Fruit fly (Drosophila melanogaster): ENCODE results near the gene CG6983.

The CG6983 gene

DNA sequence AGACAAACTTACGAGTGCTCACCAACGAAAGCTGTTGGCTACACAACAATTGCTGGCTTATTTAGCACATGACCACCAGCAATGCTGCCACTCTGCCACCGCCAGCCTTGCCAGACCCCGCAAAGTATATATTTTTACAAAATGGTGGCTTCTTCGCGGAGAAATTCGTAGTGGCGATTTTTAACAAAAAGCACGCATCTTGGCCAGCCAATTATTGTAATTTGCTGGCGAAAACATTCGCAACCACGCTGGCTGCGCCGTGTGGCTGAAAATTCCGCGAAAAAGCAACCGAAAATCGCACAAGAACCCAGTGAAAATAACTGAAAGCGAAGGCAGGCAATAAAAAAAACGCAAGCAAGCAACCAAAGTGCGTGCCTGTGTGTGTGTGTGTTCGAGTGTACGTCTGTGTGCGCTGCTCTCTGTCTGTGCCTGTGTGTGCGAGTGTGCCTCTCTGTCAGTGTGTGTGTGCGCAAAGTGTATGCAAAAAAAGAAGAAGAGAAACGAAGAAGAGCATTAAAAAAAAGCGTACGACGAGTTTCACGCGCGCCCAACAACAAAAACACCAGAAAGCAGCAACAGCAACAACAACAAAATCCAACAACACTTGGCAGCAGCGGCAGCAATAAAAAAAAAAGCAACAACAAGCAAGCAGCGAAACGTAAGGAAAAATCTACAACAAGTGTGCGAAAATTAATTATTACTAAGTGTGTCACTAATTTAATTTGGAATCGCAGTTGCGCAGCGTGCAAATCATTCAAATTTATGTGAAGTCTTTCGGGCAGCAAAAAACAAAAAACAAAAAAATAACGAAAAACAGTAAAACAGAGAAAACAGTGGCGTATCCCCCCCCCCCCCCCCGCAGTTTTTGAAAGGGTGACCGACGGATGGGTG lies 868 bp upstream of the CG6983 start, which contains the start of gene Gug (continued):
- no peak for TF ChIP-seq Vsx2 (GFP tag; optimal IDR thresholded peaks at IDR 0.05; ENCODE audit: partially characterized antibody)
- TF ChIP-seq Hr83 (GFP tag; optimal IDR thresholded peaks at IDR 0.05; ENCODE audit: poor library complexity, severe bottlenecking) = peak; percentile 3
- TF ChIP-seq CG9705 (GFP tag; optimal IDR thresholded peaks at IDR 0.05) = peak; percentile 6
- TF ChIP-seq HLH106 (tag; optimal IDR thresholded peaks at IDR 0.05) = no peak
- no peak for TF ChIP-seq CG32264 (GFP tag; optimal IDR thresholded peaks at IDR 0.05)
- TF ChIP-seq dsf (GFP tag; optimal IDR thresholded peaks at IDR 0.05; ENCODE audit: borderline replicate concordance) = no peak
- no peak for TF ChIP-seq Hnf4 (GFP tag; optimal IDR thresholded peaks at IDR 0.05)
- TF ChIP-seq tai (GFP tag; optimal IDR thresholded peaks at IDR 0.05) = no peak
- TF ChIP-seq sv (GFP tag; optimal IDR thresholded peaks at IDR 0.05) = no peak

dm6 chr3L:8448517-8448889 lies 674 bp downstream of the CG6983 start:
- TF ChIP-seq h (GFP tag; optimal IDR thresholded peaks at IDR 0.05) (peak; percentile 58), psq (GFP tag; optimal IDR thresholded peaks at IDR 0.05) (peak; percentile 0), woc (GFP tag; optimal IDR thresholded peaks at IDR 0.05) (no peak), rgr (GFP tag; optimal IDR thresholded peaks at IDR 0.05) (peak; percentile 25), OdsH (GFP tag; optimal IDR thresholded peaks at IDR 0.05) (peak; percentile 21), fru (GFP tag; optimal IDR thresholded peaks at IDR 0.05) (peak; percentile 59), Sp1 (GFP tag; optimal IDR thresholded peaks at IDR 0.05) (no peak), Mio (GFP tag; optimal IDR thresholded peaks at IDR 0.05) (no peak), foxo (GFP tag; optimal IDR thresholded peaks at IDR 0.05) (peak in 1 of 2 experiments; percentile 65), Hr83 (GFP tag; optimal IDR thresholded peaks at IDR 0.05; ENCODE audit: poor library complexity, severe bottlenecking) (no peak), br (GFP tag; optimal IDR thresholded peaks at IDR 0.05) (peak; percentile 46)

DNA sequence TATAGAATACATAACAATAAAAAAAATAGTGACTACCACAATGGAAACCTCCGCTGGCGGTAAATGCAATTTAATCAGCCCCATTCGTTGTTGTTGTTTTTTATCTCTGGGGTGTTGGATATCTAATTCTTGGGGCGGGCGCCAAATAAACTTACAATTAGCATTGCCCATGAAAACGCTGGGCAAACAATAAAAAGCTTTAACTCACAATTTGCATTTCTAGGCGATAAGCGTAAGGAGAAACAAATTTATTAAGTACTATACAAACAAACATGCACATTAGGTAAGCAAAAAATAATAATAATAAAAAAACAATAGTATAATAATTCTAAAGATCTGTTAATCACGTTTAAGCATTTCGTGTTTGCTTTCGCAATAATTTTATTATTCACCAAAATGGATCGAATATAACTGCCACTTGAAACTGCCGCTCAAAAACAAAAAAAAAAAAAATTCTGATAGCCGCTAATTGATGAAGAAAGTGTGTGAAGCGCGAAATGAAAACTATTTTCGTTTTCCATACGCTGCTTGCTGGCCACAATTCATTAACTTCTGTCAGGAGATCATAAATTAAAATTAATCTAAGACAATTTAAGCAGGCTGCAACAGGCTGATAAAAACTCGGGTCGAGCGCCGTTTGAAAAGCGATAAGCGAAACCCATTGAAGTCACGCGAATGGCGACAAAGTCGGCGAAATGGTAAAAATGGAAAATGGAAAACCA lies 1.2 kb downstream of the CG6983 start:
- TF ChIP-seq dl (GFP tag; optimal IDR thresholded peaks at IDR 0.05; ENCODE audit: insufficient read depth in 1 of 2, partially characterized antibody in 2 of 2) (no peak), foxo (GFP tag; optimal IDR thresholded peaks at IDR 0.05) (no peak), tai (GFP tag; optimal IDR thresholded peaks at IDR 0.05) (no peak), Dif (GFP tag; optimal IDR thresholded peaks at IDR 0.05; ENCODE audit: partially characterized antibody) (no peak), N (GFP tag; optimal IDR thresholded peaks at IDR 0.05) (no peak), sv (GFP tag; optimal IDR thresholded peaks at IDR 0.05) (no peak)

dm6 chr3L:8446050-8446781 lies 3.0 kb downstream of the CG6983 start:
- TF ChIP-seq Dfd (GFP tag; optimal IDR thresholded peaks at IDR 0.05) (no peak), rgr (GFP tag; optimal IDR thresholded peaks at IDR 0.05) (peak; percentile 47), br (GFP tag; optimal IDR thresholded peaks at IDR 0.05) (peak; percentile 34), dsf (GFP tag; optimal IDR thresholded peaks at IDR 0.05; ENCODE audit: borderline replicate concordance) (no peak), CG9705 (GFP tag; optimal IDR thresholded peaks at IDR 0.05) (no peak), foxo (GFP tag; optimal IDR thresholded peaks at IDR 0.05) (peak in 1 of 2 experiments; percentile 55), ey (GFP tag; optimal IDR thresholded peaks at IDR 0.05) (peak; percentile 32), fru (GFP tag; optimal IDR thresholded peaks at IDR 0.05) (peak; percentile 26), sage (GFP tag; optimal IDR thresholded peaks at IDR 0.05) (no peak), GATAd (GFP tag; optimal IDR thresholded peaks at IDR 0.05) (no peak), tai (GFP tag; optimal IDR thresholded peaks at IDR 0.05) (no peak), OdsH (GFP tag; optimal IDR thresholded peaks at IDR 0.05) (no peak), h (GFP tag; optimal IDR thresholded peaks at IDR 0.05) (peak; percentile 34), sv (GFP tag; optimal IDR thresholded peaks at IDR 0.05) (no peak), HLH106 (tag; optimal IDR thresholded peaks at IDR 0.05) (peak; percentile 16), psq (GFP tag; optimal IDR thresholded peaks at IDR 0.05) (peak; percentile 3), Hr83 (GFP tag; optimal IDR thresholded peaks at IDR 0.05; ENCODE audit: poor library complexity, severe bottlenecking) (no peak)
